Worm (Caenorhabditis elegans): ENCODE measurements around the gene dod-3.

The dod-3 gene

ce11 chrV:2757226-2757893 is 26.5 kb upstream of the dod-3 start, which contains the start of gene srx-28:
srx-28 (minus strand) TSS chrV:2757276.
- TF ChIP-seq daf-12 (tag; optimal IDR thresholded peaks at IDR 0.05) = no peak
- no peak for TF ChIP-seq ama-1 (optimal IDR thresholded peaks at IDR 0.05)
- TF ChIP-seq lin-15B (tag; optimal IDR thresholded peaks at IDR 0.05) = no peak

DNA sequence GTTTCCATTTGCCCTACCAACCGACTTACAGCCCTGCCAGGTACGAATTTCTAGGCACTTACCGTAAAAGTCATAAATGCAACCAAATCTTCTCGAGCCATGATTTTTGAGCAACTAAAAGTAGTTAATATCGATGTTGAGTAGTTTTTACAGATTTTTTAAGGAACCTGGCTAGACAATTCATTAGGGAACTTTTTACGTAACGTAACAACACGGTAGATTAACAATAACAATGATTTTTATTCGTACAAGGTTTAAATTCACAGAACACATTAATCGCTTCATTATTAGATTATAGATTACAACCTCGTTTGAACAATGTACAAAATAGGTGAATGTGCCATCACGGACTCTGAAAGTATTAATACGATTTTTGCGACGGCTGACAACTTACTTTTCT is 22.1 kb upstream of the dod-3 start, which contains the start of gene srx-26:
Gene srx-26, minus strand, starts transcription at position 101 of the 400 bp plus-strand sequence.
- TF ChIP-seq pha-4 (tag; optimal IDR thresholded peaks at IDR 0.05) (no peak), ceh-9 (tag; optimal IDR thresholded peaks at IDR 0.05) (no peak), pqm-1 (tag; optimal IDR thresholded peaks at IDR 0.05) (no peak), nhr-67 (tag; optimal IDR thresholded peaks at IDR 0.05) (no peak), nhr-11 (tag; optimal IDR thresholded peaks at IDR 0.05) (no peak), lsy-12 (tag; optimal IDR thresholded peaks at IDR 0.05) (no peak), sea-2 (GFP tag; optimal IDR thresholded peaks at IDR 0.05) (no peak), snpc-4 (tag; optimal IDR thresholded peaks at IDR 0.05) (no peak), nhr-76 (tag; optimal IDR thresholded peaks at IDR 0.05) (no peak), aly-2 (tag; optimal IDR thresholded peaks at IDR 0.05) (no peak), nhr-12 (tag; optimal IDR thresholded peaks at IDR 0.05) (no peak), ceh-28 (tag; optimal IDR thresholded peaks at IDR 0.05) (no peak)

DNA sequence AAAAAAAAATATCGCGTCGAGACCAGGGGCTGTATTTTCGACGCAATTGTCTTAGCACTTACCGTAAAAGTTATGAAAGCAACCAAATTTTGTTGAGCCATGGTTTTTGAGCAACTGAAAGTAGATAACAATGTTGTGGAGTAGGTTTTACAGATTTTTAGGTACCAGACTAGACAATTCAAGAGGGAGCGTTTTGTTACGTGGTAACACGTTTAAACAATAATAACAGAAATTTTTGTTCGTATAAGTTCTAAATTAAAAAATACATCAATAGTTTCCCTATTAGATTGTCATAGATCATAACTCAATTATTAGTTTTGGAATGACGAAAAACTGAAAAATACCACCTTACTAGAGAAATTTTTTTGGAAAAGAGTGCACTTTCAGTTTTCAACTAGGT is 19.1 kb upstream of the dod-3 start, which contains the start of gene srx-24:
Gene srx-24, minus strand, starts transcription at position 101 of the 400 bp plus-strand sequence.
- TF ChIP-seq nhr-11 (tag; optimal IDR thresholded peaks at IDR 0.05) = no peak
- no peak for TF ChIP-seq nhr-76 (tag; optimal IDR thresholded peaks at IDR 0.05)
- no peak for TF ChIP-seq ceh-28 (tag; optimal IDR thresholded peaks at IDR 0.05)
- TF ChIP-seq nhr-237 (tag; optimal IDR thresholded peaks at IDR 0.05) = no peak
- no peak for TF ChIP-seq tbx-2 (tag; optimal IDR thresholded peaks at IDR 0.05)
- TF ChIP-seq snpc-4 (tag; optimal IDR thresholded peaks at IDR 0.05) = no peak
- TF ChIP-seq lin-39 (tag; optimal IDR thresholded peaks at IDR 0.05) = no peak
- TF ChIP-seq ceh-82 (tag; optimal IDR thresholded peaks at IDR 0.05) = no peak
- no peak for TF ChIP-seq mml-1 (tag; optimal IDR thresholded peaks at IDR 0.05)
- TF ChIP-seq aly-2 (tag; optimal IDR thresholded peaks at IDR 0.05) = no peak
- TF ChIP-seq nfya-1 (tag; optimal IDR thresholded peaks at IDR 0.05; ENCODE audit: insufficient read depth) = no peak
- TF ChIP-seq R02D3.7 (tag; optimal IDR thresholded peaks at IDR 0.05) = no peak
- TF ChIP-seq nhr-25 (tag; optimal IDR thresholded peaks at IDR 0.05) = no peak
- no peak for TF ChIP-seq sea-2 (GFP tag; optimal IDR thresholded peaks at IDR 0.05)
- TF ChIP-seq daf-12 (tag; optimal IDR thresholded peaks at IDR 0.05) = no peak
- no peak for TF ChIP-seq egl-5 (tag; optimal IDR thresholded peaks at IDR 0.05)
- TF ChIP-seq elt-3 (tag; optimal IDR thresholded peaks at IDR 0.05) = no peak

ce11 chrV:2746404-2746803 is 15.5 kb upstream of the dod-3 start:
- TF ChIP-seq unc-39 (tag; optimal IDR thresholded peaks at IDR 0.05) = no peak
- TF ChIP-seq aly-2 (tag; optimal IDR thresholded peaks at IDR 0.05) = no peak
- no peak for TF ChIP-seq ceh-82 (tag; optimal IDR thresholded peaks at IDR 0.05)
- no peak for TF ChIP-seq fkh-10 (GFP tag; optimal IDR thresholded peaks at IDR 0.05)
- no peak for TF ChIP-seq nhr-11 (tag; optimal IDR thresholded peaks at IDR 0.05)
- no peak for TF ChIP-seq nhr-77 (tag; optimal IDR thresholded peaks at IDR 0.05)
- TF ChIP-seq ceh-28 (tag; optimal IDR thresholded peaks at IDR 0.05) = no peak
- TF ChIP-seq unc-62 (GFP tag; optimal IDR thresholded peaks at IDR 0.05) = no peak
- TF ChIP-seq lsy-12 (tag; optimal IDR thresholded peaks at IDR 0.05) = no peak
- TF ChIP-seq ceh-16 (tag; optimal IDR thresholded peaks at IDR 0.05) = no peak
- no peak for TF ChIP-seq lin-39 (tag; optimal IDR thresholded peaks at IDR 0.05)

DNA sequence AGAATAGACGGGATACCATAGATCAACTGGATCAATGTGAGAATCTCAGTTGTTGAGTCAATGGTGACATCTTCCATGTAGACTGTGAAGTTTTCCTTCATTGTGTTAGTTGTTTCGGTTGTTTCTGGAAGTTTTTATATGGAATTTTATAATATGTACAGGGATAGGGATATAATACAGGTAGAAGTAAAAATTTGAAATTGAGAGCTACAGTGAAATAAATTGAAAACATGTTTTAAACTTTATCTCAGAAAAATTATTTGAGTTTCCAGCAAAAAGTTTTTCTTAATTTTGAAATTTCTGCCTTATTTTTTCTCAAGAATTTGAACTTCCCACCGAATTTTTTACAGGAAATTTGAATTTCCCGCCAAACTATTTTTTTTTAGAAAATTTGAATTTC is 11.4 kb upstream of the dod-3 start, which contains the start of gene srg-62:
Gene srg-62, minus strand, starts transcription at position 101 of the 400 bp plus-strand sequence.
- TF ChIP-seq R02D3.7 (tag; optimal IDR thresholded peaks at IDR 0.05) (no peak), nfya-1 (tag; optimal IDR thresholded peaks at IDR 0.05; ENCODE audit: insufficient read depth) (no peak), hmg-11 (tag; optimal IDR thresholded peaks at IDR 0.05) (no peak), mdl-1 (tag; optimal IDR thresholded peaks at IDR 0.05) (no peak), unc-62 (GFP tag; optimal IDR thresholded peaks at IDR 0.05) (no peak), nhr-67 (tag; optimal IDR thresholded peaks at IDR 0.05) (no peak), egl-5 (tag; optimal IDR thresholded peaks at IDR 0.05) (no peak), mml-1 (tag; optimal IDR thresholded peaks at IDR 0.05) (no peak), ztf-11 (tag; optimal IDR thresholded peaks at IDR 0.05) (no peak), snpc-4 (tag; optimal IDR thresholded peaks at IDR 0.05) (no peak), pha-4 (tag; optimal IDR thresholded peaks at IDR 0.05) (no peak), nhr-76 (tag; optimal IDR thresholded peaks at IDR 0.05) (no peak), lin-39 (tag; optimal IDR thresholded peaks at IDR 0.05) (no peak), pqm-1 (tag; optimal IDR thresholded peaks at IDR 0.05) (no peak), nhr-77 (tag; optimal IDR thresholded peaks at IDR 0.05) (no peak), ceh-28 (tag; optimal IDR thresholded peaks at IDR 0.05) (no peak)
